Fruit fly (Drosophila melanogaster): ENCODE data around the gene Wdr92.

dm6 chr3L:17893660-17894059 is 14.3 kb upstream of the Wdr92 start:
- TF ChIP-seq psq (optimal IDR thresholded peaks at IDR 0.05) (no peak), CG8478 (optimal IDR thresholded peaks at IDR 0.05) (no peak), usp (GFP tag; optimal IDR thresholded peaks at IDR 0.05) (no peak), pan (optimal IDR thresholded peaks at IDR 0.05) (no peak)

Measured in whole organism.